Worm (Caenorhabditis elegans) whole organism, L1 larva: ENCODE measurements around the gene eri-3.

Experiments used
- aha-1 ChIP-seq: fragments of 150-350 bp; optimal IDR thresholded peaks from 2 replicates; lab custom pipeline; 2014; ENCODE audit warnings: missing biosample characterization, missing genetic modification characterization
- egl-27 ChIP-seq, 2 experiments: fragments of 150-350 bp in 1 of 2; sonication (generic microtip); optimal IDR thresholded peaks; 3 replicates each; lab custom pipeline; 2017 to 2018; ENCODE audit warnings: missing biosample characterization in 2 of 2, missing genetic modification characterization in 2 of 2, missing genetic modification reagents in 2 of 2
- elt-2 ChIP-seq: sonication (generic microtip); optimal IDR thresholded peaks from 2 replicates; lab custom pipeline; 2016; ENCODE audit warnings: missing genetic modification characterization, mild to moderate bottlenecking, inconsistent platforms, missing compliant biosample characterization, missing genetic modification reagents
- elt-3 ChIP-seq, 6 experiments: fragments of 150-350 bp in 1 of 6; sonication (generic microtip); optimal IDR thresholded peaks; 2 replicates each; lab custom pipeline; 2017 to 2018; ENCODE audit warnings: missing biosample characterization in 6 of 6, missing genetic modification characterization in 6 of 6, inconsistent platforms in 1 of 6
- fkh-8 ChIP-seq: sonication (generic microtip); optimal IDR thresholded peaks from 2 replicates; lab custom pipeline; 2016; ENCODE audit warnings: mild to moderate bottlenecking, missing genetic modification characterization, missing compliant biosample characterization
- hpl-2 ChIP-seq: fragments of 150-350 bp; optimal IDR thresholded peaks from 2 replicates; lab custom pipeline; 2014; ENCODE audit warnings: missing biosample characterization, missing genetic modification reagents, missing genetic modification characterization
- mep-1 ChIP-seq: fragments of 150-350 bp; optimal IDR thresholded peaks from 2 replicates; lab custom pipeline; 2014; ENCODE audit warnings: missing biosample characterization, missing genetic modification characterization
- nhr-237 ChIP-seq: fragments of 150-350 bp; optimal IDR thresholded peaks from 2 replicates; lab custom pipeline; 2014; ENCODE audit warnings: missing biosample characterization, missing genetic modification characterization
- nhr-28 ChIP-seq: fragments of 150-350 bp; optimal IDR thresholded peaks from 2 replicates; lab custom pipeline; 2014; ENCODE audit warnings: missing biosample characterization, missing genetic modification characterization
- unc-62 ChIP-seq: fragments of 150-350 bp; optimal IDR thresholded peaks from 2 replicates; lab custom pipeline; 2014; ENCODE audit warnings: missing biosample characterization, missing genetic modification reagents, missing genetic modification characterization

- TF ChIP-seq unc-62 = no peak
- no peak for TF ChIP-seq aha-1 (tag; lab: Kevin White, UChicago)
- TF ChIP-seq nhr-28 (tag; lab: Kevin White, UChicago) = no peak
- TF ChIP-seq nhr-237 = no peak
- TF ChIP-seq elt-3 (tag; optimal IDR thresholded peaks at IDR 0.05; lab: Kevin White, UChicago) = no peak
- no peak for TF ChIP-seq elt-2
- no peak for TF ChIP-seq egl-27 (tag; optimal IDR thresholded peaks at IDR 0.05; lab: Kevin White, UChicago)
- no peak for TF ChIP-seq fkh-8
- no peak for TF ChIP-seq mep-1 (tag; lab: Kevin White, UChicago)
- TF ChIP-seq hpl-2 (GFP tag; lab: Kevin White, UChicago) = no peak
Observed at ce11 chrII:1088527-1089230, 34.7 kb upstream of the eri-3 start.
